Worm (Caenorhabditis elegans): ENCODE data around the gene srw-66.

The srw-66 gene

ce11 chrII:1242475-1242874, 29.2 kb downstream of the srw-66 start (continued):
- TF ChIP-seq hlh-30 (tag; optimal IDR thresholded peaks at IDR 0.05; ENCODE audit: insufficient read depth) = no peak
- no peak for TF ChIP-seq pag-3 (tag; optimal IDR thresholded peaks at IDR 0.05; ENCODE audit: borderline replicate concordance)
- no peak for TF ChIP-seq hlh-8 (tag; optimal IDR thresholded peaks at IDR 0.05)
- no peak for TF ChIP-seq ceh-9 (tag; optimal IDR thresholded peaks at IDR 0.05)
- no peak for TF ChIP-seq fkh-6 (tag; optimal IDR thresholded peaks at IDR 0.05)
- TF ChIP-seq F13H6.1 (tag; optimal IDR thresholded peaks at IDR 0.05) = peak; percentile 26
- TF ChIP-seq ceh-2 (tag; optimal IDR thresholded peaks at IDR 0.05) = peak; percentile 40
- TF ChIP-seq ets-4 (tag; optimal IDR thresholded peaks at IDR 0.05) = no peak
- no peak for TF ChIP-seq lin-11 (tag; optimal IDR thresholded peaks at IDR 0.05)
- TF ChIP-seq nfya-1 (tag; optimal IDR thresholded peaks at IDR 0.05) = peak; percentile 62
- TF ChIP-seq fax-1 (tag; optimal IDR thresholded peaks at IDR 0.05) = no peak
- TF ChIP-seq hlh-6 (tag; optimal IDR thresholded peaks at IDR 0.05) = peak; percentile 4

DNA sequence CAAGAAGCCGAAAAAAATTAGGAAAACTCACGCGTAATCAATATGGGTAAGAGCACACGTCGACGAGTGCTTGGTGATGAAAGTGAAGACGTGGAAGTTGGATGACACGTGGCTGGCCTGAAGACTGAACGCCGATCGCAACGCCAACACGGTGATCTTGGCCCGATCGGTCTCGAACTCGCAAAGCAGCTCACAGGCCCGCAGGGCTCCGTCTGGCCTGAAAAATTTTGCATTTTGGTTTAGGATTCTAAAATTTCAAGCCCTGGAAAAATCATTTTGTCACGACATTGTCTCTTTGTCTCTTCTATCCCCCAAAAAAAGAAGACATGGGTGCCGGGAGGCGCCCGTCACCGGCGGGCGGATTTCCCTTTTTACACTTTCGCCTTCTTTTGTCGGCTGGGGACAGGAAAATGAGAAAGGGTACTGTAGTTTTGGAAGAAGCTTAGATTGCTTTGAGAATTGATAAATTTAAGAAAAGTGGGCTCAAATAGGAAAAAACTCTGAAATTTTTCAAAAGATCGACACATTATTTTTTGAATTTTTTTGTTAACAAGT, 30.5 kb downstream of the srw-66 start:
- no peak for TF ChIP-seq lim-6 (tag; optimal IDR thresholded peaks at IDR 0.05)
- no peak for TF ChIP-seq hlh-6 (tag; optimal IDR thresholded peaks at IDR 0.05)
- no peak for TF ChIP-seq nhr-232 (tag; optimal IDR thresholded peaks at IDR 0.05)
- no peak for TF ChIP-seq ceh-48 (tag; optimal IDR thresholded peaks at IDR 0.05)
- no peak for TF ChIP-seq ceh-30 (tag; optimal IDR thresholded peaks at IDR 0.05)
- TF ChIP-seq ceh-9 (tag; optimal IDR thresholded peaks at IDR 0.05) = no peak
- TF ChIP-seq madf-2 (tag; optimal IDR thresholded peaks at IDR 0.05) = no peak
- no peak for TF ChIP-seq nhr-11 (tag; optimal IDR thresholded peaks at IDR 0.05)
- TF ChIP-seq ceh-24 (tag; optimal IDR thresholded peaks at IDR 0.05) = no peak
- TF ChIP-seq unc-86 (tag; optimal IDR thresholded peaks at IDR 0.05) = no peak
- no peak for TF ChIP-seq gmeb-2 (tag; optimal IDR thresholded peaks at IDR 0.05)
- no peak for TF ChIP-seq hlh-30 (tag; optimal IDR thresholded peaks at IDR 0.05; ENCODE audit: insufficient read depth)
- TF ChIP-seq lin-11 (tag; optimal IDR thresholded peaks at IDR 0.05) = no peak
- no peak for TF ChIP-seq T23F11.4 (GFP tag; optimal IDR thresholded peaks at IDR 0.05)
- no peak for TF ChIP-seq elt-4 (tag; optimal IDR thresholded peaks at IDR 0.05)
- TF ChIP-seq dve-1 (tag; optimal IDR thresholded peaks at IDR 0.05) = no peak
- TF ChIP-seq ahr-1 (tag; optimal IDR thresholded peaks at IDR 0.05) = no peak

DNA sequence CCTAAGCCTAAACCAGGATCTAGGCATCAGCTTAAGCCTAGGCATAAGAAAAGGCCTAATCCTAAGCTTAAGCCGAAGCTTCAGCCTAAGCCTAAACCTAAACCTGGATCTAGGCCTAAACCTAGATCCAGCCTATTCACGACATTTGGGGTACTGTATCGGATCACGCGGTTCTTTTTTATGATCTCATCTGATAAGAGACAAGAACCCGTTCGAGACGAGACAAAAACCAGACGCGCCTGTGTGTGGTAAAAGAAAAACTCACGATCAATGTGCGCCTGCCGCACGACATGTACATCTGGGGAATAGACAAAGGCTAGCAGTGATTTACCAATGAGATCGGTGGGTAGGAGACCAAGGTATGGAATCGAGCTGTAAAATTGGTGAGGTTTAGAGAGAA, 31.3 kb downstream of the srw-66 start:
- TF ChIP-seq hlh-30 (tag; optimal IDR thresholded peaks at IDR 0.05; ENCODE audit: insufficient read depth) (no peak), ceh-2 (tag; optimal IDR thresholded peaks at IDR 0.05) (no peak), ceh-45 (GFP tag; IDR thresholded peaks at IDR 0.05) (no peak), nhr-11 (tag; optimal IDR thresholded peaks at IDR 0.05) (no peak), pag-3 (tag; optimal IDR thresholded peaks at IDR 0.05; ENCODE audit: borderline replicate concordance) (no peak), elt-4 (tag; optimal IDR thresholded peaks at IDR 0.05) (no peak), pros-1 (tag; optimal IDR thresholded peaks at IDR 0.05) (no peak), hlh-8 (tag; optimal IDR thresholded peaks at IDR 0.05) (no peak), ztf-16 (tag; optimal IDR thresholded peaks at IDR 0.05) (no peak), lin-11 (tag; optimal IDR thresholded peaks at IDR 0.05) (no peak), odd-2 (tag; optimal IDR thresholded peaks at IDR 0.05) (no peak), sox-4 (tag; optimal IDR thresholded peaks at IDR 0.05) (no peak)

ce11 chrII:1239433-1240020, 32.2 kb downstream of the srw-66 start:
- TF ChIP-seq sox-4 (tag; optimal IDR thresholded peaks at IDR 0.05) (no peak), tbx-2 (tag; optimal IDR thresholded peaks at IDR 0.05) (peak; percentile 18), elt-2 (tag; optimal IDR thresholded peaks at IDR 0.05) (peak; percentile 59), F13H6.1 (tag; optimal IDR thresholded peaks at IDR 0.05) (peak; percentile 58)

DNA sequence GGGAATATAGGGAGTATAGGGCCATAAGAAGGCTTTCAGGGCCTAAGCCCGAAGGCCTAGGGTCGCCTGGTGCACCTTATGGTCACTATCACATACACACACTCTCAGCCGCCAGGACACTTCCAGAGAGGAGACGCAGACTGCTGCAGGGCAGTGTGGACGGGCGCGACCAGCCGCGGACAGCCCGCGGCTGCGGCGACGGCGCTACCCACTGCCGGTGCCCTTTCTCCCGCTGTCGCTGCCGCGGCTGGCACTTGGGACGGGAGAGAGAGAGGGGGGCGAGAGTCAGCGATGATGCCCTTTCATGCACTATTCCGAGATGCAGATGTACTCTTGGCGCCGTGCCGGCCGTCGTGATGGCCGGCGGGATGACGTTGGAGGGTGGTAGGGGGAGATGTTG, 33.9 kb downstream of the srw-66 start:
- TF ChIP-seq unc-42 (tag; optimal IDR thresholded peaks at IDR 0.05) (no peak), pha-2 (tag; optimal IDR thresholded peaks at IDR 0.05) (peak; percentile 4), sdc-2 (tag; optimal IDR thresholded peaks at IDR 0.05) (peak; percentile 52), F13H6.1 (tag; optimal IDR thresholded peaks at IDR 0.05) (peak; percentile 61), mec-3 (tag; optimal IDR thresholded peaks at IDR 0.05; ENCODE audit: borderline replicate concordance) (peak; percentile 19), ceh-19 (GFP tag; optimal IDR thresholded peaks at IDR 0.05) (no peak), sox-4 (tag; optimal IDR thresholded peaks at IDR 0.05) (peak; percentile 50), sox-2 (GFP tag; IDR thresholded peaks at IDR 0.05) (no peak), eyg-1 (tag; optimal IDR thresholded peaks at IDR 0.05) (no peak), zip-5 (tag; optimal IDR thresholded peaks at IDR 0.05) (no peak), ceh-34 (tag; optimal IDR thresholded peaks at IDR 0.05) (peak; percentile 47), ref-2 (tag; optimal IDR thresholded peaks at IDR 0.05) (peak; percentile 36), fkh-6 (tag; optimal IDR thresholded peaks at IDR 0.05) (peak; percentile 5), elt-4 (tag; optimal IDR thresholded peaks at IDR 0.05) (peak; percentile 66), unc-55 (GFP tag; optimal IDR thresholded peaks at IDR 0.05) (no peak), tbx-2 (tag; optimal IDR thresholded peaks at IDR 0.05) (peak; percentile 28), hlh-30 (tag; optimal IDR thresholded peaks at IDR 0.05; ENCODE audit: insufficient read depth) (no peak)
